Worm (Caenorhabditis elegans) whole organism, mixed stage, embryonic: Measurements from ENCODE around the gene C49F5.7.

Experiments
- ces-1 ChIP-seq: fragments of 150-350 bp; optimal IDR thresholded peaks from 2 replicates; lab custom pipeline; 2014; ENCODE audit warnings: missing biosample characterization, missing genetic modification reagents, missing genetic modification characterization
- elt-1 ChIP-seq: sonication (generic microtip); optimal IDR thresholded peaks from 2 replicates; lab custom pipeline; 2017; ENCODE audit warnings: missing genetic modification characterization, mild to moderate bottlenecking, missing compliant biosample characterization, antibody characterized with exemption, moderate library complexity, borderline replicate concordance; ENCODE audit not compliant: insufficient read depth
- mab-5 ChIP-seq: fragments of 150-350 bp; optimal IDR thresholded peaks from 2 replicates; lab custom pipeline; 2014; ENCODE audit warnings: missing biosample characterization, missing genetic modification characterization
- mep-1 ChIP-seq: fragments of 150-350 bp; optimal IDR thresholded peaks from 2 replicates; lab custom pipeline; 2017; ENCODE audit warnings: missing biosample characterization, missing genetic modification reagents, missing genetic modification characterization, inconsistent platforms
- nhr-76 ChIP-seq: sonication (generic microtip); optimal IDR thresholded peaks from 2 replicates; lab custom pipeline; 2017; ENCODE audit warnings: missing biosample characterization, missing genetic modification characterization
- pha-4 ChIP-seq: fragments of 150-350 bp; optimal IDR thresholded peaks from 2 replicates; lab custom pipeline; 2018; ENCODE audit warnings: missing biosample characterization, missing genetic modification reagents, missing genetic modification characterization
- snpc-4 ChIP-seq: fragments of 150-350 bp; optimal IDR thresholded peaks from 2 replicates; lab custom pipeline; 2014; ENCODE audit warnings: missing biosample characterization, missing genetic modification characterization
- sptf-1 ChIP-seq: sonication (generic microtip); optimal IDR thresholded peaks from 2 replicates; lab custom pipeline; 2017; ENCODE audit warnings: mild to moderate bottlenecking, missing genetic modification characterization, moderate library complexity, missing compliant biosample characterization
- unc-62 ChIP-seq: fragments of 150-350 bp; optimal IDR thresholded peaks from 2 replicates; lab custom pipeline; 2014; ENCODE audit warnings: missing biosample characterization, missing genetic modification reagents, missing genetic modification characterization
- zip-8 ChIP-seq: fragments of 150-350 bp; optimal IDR thresholded peaks from 2 replicates; lab custom pipeline; 2014; ENCODE audit warnings: missing biosample characterization, missing genetic modification characterization
- ztf-11 ChIP-seq: fragments of 150-350 bp; optimal IDR thresholded peaks from 2 replicates; lab custom pipeline; 2014; ENCODE audit warnings: missing biosample characterization, missing genetic modification characterization

DNA sequence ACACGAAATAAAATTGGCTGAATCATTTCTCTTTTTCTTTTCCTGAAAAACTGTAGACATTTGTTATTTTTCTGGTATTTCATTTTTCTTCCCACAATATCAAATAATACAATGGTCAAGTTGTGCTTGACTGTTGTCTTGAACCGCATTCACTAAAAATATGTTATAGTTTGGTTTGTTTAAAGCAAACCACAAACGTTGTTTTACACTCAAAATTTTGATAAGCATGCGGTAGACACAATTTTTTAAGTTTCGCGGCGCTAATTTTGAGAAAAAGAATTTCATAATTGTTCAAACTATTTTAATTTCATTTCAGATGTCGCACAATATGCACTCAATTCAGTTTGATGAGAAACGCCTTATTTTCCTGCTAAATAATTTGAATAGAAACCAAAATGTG, 39.5 kb upstream of the C49F5.7 start, which contains the start of gene T08D10.3:
- TF ChIP-seq unc-62 (GFP tag; lab: Kevin White, UChicago) = no peak
- no peak for TF ChIP-seq zip-8 (tag; lab: Kevin White, UChicago)
- TF ChIP-seq sptf-1 (tag; lab: Kevin White, UChicago) = no peak
- no peak for TF ChIP-seq mep-1 (tag; lab: Kevin White, UChicago)
- TF ChIP-seq snpc-4 (tag; lab: Kevin White, UChicago) = no peak
- no peak for TF ChIP-seq ztf-11 (tag; lab: Kevin White, UChicago)
- TF ChIP-seq ces-1 = no peak
- TF ChIP-seq pha-4 (tag; lab: Kevin White, UChicago) = no peak
- no peak for TF ChIP-seq mab-5
- no peak for TF ChIP-seq elt-1
- no peak for TF ChIP-seq nhr-76 (tag; lab: Kevin White, UChicago)
